Worm (Caenorhabditis elegans) whole organism, dauer: ENCODE data around the gene C14H10.3.

Source experiments
- unc-62 ChIP-seq: sonication (generic microtip); optimal IDR thresholded peaks from 2 replicates; lab custom pipeline; 2017; ENCODE audit warnings: missing biosample characterization, missing genetic modification reagents, missing genetic modification characterization

The C14H10.3 gene

DNA sequence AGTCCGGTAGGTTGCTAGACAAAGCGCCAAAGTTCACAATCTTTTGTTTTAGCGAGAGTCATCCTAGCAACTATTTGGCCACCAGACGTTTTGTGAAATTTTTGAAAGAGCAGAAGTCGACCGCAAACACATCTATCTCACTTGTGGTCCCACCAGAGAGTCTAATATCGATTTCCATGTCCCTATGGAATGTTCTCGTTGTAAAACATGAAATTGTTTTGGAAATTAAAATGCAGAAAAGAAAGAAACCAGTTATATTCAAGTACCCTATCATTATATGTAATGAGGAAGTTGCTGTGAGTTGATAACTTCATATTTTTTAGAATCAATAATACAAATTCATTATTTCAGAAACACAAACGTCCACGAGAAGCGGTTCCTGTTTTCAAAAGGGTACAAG, 43.2 kb downstream of the C14H10.3 start:
- no peak for TF ChIP-seq unc-62 (GFP tag; lab: Kevin White, UChicago)

ce11 chrX:10183695-10184094, 44.2 kb downstream of the C14H10.3 start, which contains the start of gene arrd-28:
Gene arrd-28, plus strand, starts transcription at chrX:10183995.
- no peak for TF ChIP-seq unc-62 (GFP tag; lab: Kevin White, UChicago)

DNA sequence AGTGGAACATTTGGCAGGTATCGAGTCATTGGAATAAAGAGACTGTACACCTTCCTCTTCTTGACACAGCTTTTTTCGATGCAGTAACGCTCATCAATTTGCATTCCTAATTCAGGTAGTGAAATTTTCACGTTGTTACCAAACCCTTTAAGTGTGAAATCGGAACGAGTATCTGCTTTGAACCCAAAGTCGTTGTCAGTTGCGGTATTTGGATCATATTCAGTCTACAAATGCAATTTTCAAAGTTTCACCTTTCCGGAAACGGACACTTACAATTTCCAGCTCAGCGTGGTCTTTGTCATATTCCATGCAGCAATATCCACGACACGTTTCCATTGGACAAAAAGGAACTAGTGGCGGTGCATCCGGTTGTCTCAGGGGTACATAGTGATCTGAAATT, 45.3 kb downstream of the C14H10.3 start:
- TF ChIP-seq unc-62 (GFP tag; lab: Kevin White, UChicago), result no peak

- TF ChIP-seq unc-62 (GFP tag; lab: Kevin White, UChicago), result no peak
Measured at ce11 chrX:10176295-10176694, 51.6 kb downstream of the C14H10.3 start, which contains the start of gene ncs-4. Gene ncs-4, plus strand, starts transcription at chrX:10176521.

- no peak for TF ChIP-seq unc-62 (GFP tag; lab: Kevin White, UChicago)
Measured at ce11 chrX:10174683-10175082, 53.3 kb downstream of the C14H10.3 start, which contains the start of gene C07A4.3. Gene C07A4.3, plus strand, starts transcription at chrX:10174983.

DNA sequence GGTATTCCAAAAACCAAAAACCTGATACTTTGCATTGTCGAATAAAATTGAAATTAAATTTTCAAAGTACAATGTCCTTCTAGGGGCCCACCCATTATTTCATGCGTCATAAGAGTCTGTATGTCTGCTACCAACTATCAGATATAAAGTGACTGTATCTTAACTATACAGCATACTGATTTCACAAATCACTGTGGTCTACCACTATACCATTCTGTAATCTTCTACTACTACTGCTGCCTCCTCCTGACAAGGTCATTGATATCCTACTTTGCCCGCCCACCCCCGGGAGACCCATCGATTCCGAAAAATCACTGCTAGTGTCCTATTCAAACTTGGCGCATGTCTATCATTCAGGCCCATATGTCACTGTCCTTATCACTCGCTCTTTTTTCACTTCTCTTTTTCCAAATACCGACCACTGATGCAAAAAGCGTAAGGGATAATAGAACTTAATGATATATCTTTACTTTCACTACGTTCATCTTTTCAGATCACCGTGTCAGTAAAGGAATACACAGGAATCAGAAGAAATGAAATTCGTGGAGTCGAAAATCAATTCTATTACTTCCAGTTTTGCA, 55.8 kb downstream of the C14H10.3 start, which contains the start of gene C07A4.2:
C07A4.2 (plus strand) TSS at position 195 of the 581 bp plus-strand sequence.
- no peak for TF ChIP-seq unc-62 (GFP tag; lab: Kevin White, UChicago)
